Worm (Caenorhabditis elegans) whole organism, young adult: Measurements from ENCODE around the gene K08H10.10.

Experiments
- F57C9.4 ChIP-seq: sonication (generic microtip); optimal IDR thresholded peaks from 2 replicates; lab custom pipeline; 2017; ENCODE audit warnings: mild to moderate bottlenecking, missing genetic modification characterization, missing compliant biosample characterization
- T07F8.4 ChIP-seq: sonication (generic microtip); optimal IDR thresholded peaks from 2 replicates; lab custom pipeline; 2016; ENCODE audit warnings: mild to moderate bottlenecking, missing genetic modification characterization, moderate library complexity, missing compliant biosample characterization
- bed-1 ChIP-seq: fragments of 200-800 bp; sonication (Bioruptor generic); IDR thresholded peaks from 2 replicates; pipeline ENCODE4 v1.3.6; 2022; ENCODE audit warnings: missing genetic modification reagents, missing genetic modification characterization, missing compliant biosample characterization
- bed-2 ChIP-seq: fragments of 200-800 bp; sonication (Bioruptor generic); IDR thresholded peaks from 2 replicates; pipeline ENCODE4 v1.3.6; 2022; ENCODE audit warnings: missing genetic modification reagents, missing genetic modification characterization, missing compliant biosample characterization
- dpl-1 ChIP-seq: fragments of 150-350 bp; optimal IDR thresholded peaks from 2 replicates; lab custom pipeline; 2014; ENCODE audit warnings: missing biosample characterization, missing genetic modification reagents, missing genetic modification characterization
- egrh-3 ChIP-seq: fragments of 200-800 bp; sonication (Bioruptor generic); IDR thresholded peaks from 2 replicates; pipeline ENCODE4 v1.3.6; 2022; ENCODE audit warnings: missing genetic modification reagents, missing genetic modification characterization, missing compliant biosample characterization
- lag-1 ChIP-seq: fragments of 200-800 bp; sonication (Bioruptor generic); IDR thresholded peaks from 2 replicates; pipeline ENCODE4 v1.3.6; 2022; ENCODE audit warnings: missing genetic modification reagents, missing genetic modification characterization, missing compliant biosample characterization
- madf-8 ChIP-seq: fragments of 200-800 bp; sonication (Bioruptor generic); conservative IDR thresholded peaks from 2 replicates; pipeline ENCODE4 v1.3.6; 2022; ENCODE audit warnings: missing genetic modification reagents, missing genetic modification characterization, missing compliant biosample characterization
- mcd-1 ChIP-seq: fragments of 200-800 bp; sonication (Bioruptor generic); IDR thresholded peaks from 2 replicates; pipeline ENCODE4 v1.3.6; 2022; ENCODE audit warnings: missing genetic modification reagents, missing genetic modification characterization, missing compliant biosample characterization
- nfya-1 ChIP-seq: sonication (generic microtip); optimal IDR thresholded peaks from 2 replicates; lab custom pipeline; 2017; ENCODE audit warnings: antibody characterized with exemption, missing compliant biosample characterization, missing genetic modification characterization, borderline replicate concordance; ENCODE audit not compliant: insufficient read depth
- nhr-80 ChIP-seq: sonication (generic microtip); optimal IDR thresholded peaks from 2 replicates; lab custom pipeline; 2016; ENCODE audit warnings: missing genetic modification characterization, missing compliant biosample characterization
- rcor-1 ChIP-seq: fragments of 200-800 bp; sonication (Bioruptor generic); IDR thresholded peaks from 2 replicates; pipeline ENCODE4 v1.3.6; 2022; ENCODE audit warnings: missing genetic modification reagents, missing genetic modification characterization, missing compliant biosample characterization
- snpc-1.3 ChIP-seq: sonication (generic microtip); optimal IDR thresholded peaks from 2 replicates; lab custom pipeline; 2017; ENCODE audit warnings: missing genetic modification characterization, mild to moderate bottlenecking, missing compliant biosample characterization, antibody characterized with exemption, moderate library complexity, missing genotype, missing genetic modification reagents; ENCODE audit not compliant: insufficient read depth
- unc-62 ChIP-seq: fragments of 150-350 bp; optimal IDR thresholded peaks from 2 replicates; lab custom pipeline; 2014; ENCODE audit warnings: missing biosample characterization, missing genetic modification reagents, missing genetic modification characterization

DNA sequence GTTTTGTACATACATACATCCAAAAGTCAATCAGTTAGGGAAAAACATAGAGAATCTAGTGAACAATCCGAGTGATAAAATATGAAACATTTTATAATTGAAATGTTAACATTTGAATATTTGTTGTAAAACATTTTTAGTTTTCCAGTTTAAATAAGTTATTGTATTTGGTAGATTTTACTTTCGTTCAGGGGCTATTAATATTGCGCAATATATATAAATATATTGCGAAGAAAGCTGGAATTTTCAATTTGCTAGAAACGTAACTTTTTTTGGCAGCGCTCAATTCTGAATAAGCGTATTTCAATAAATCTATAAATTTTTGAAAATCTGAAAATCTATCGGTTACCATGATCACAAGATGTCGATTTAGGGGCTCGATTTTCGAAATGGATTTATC lies 6.6 kb downstream of the K08H10.10 start:
- no peak for TF ChIP-seq nfya-1 (tag; lab: Kevin White, UChicago)
- no peak for TF ChIP-seq F57C9.4 (tag; lab: Kevin White, UChicago)
- TF ChIP-seq mcd-1 = no peak
- no peak for TF ChIP-seq rcor-1
- no peak for TF ChIP-seq madf-8 (GFP tag; lab: Robert Waterston, UW)
- TF ChIP-seq bed-2 (GFP tag; lab: Robert Waterston, UW) = no peak
- TF ChIP-seq snpc-1.3 (tag; lab: Kevin White, UChicago) = no peak
- TF ChIP-seq bed-1 (GFP tag; lab: Robert Waterston, UW) = no peak
- TF ChIP-seq lag-1 (GFP tag; lab: Robert Waterston, UW) = no peak
- no peak for TF ChIP-seq unc-62 (GFP tag; lab: Kevin White, UChicago)
- TF ChIP-seq egrh-3 (GFP tag; lab: Robert Waterston, UW) = no peak
- TF ChIP-seq nhr-80 (tag; lab: Kevin White, UChicago) = no peak
- no peak for TF ChIP-seq dpl-1 (GFP tag; lab: Kevin White, UChicago)
- no peak for TF ChIP-seq T07F8.4
